Fruit fly (Drosophila melanogaster) whole organism, embryonic: ENCODE measurements around the gene ldbr.

Experiments
- CG10979 ChIP-seq: fragments of 200-800 bp; sonication (Bioruptor generic); optimal IDR thresholded peaks from 2 replicates; lab custom pipeline; 2018; ENCODE audit warnings: missing biosample characterization, mild to moderate bottlenecking, missing genetic modification characterization, moderate library complexity
- CG12659 ChIP-seq: fragments of 200-800 bp; sonication (Bioruptor generic); optimal IDR thresholded peaks from 3 replicates; lab custom pipeline; 2017; ENCODE audit warnings: mild to moderate bottlenecking, missing biosample characterization, missing genetic modification reagents, missing genetic modification characterization
- CG13624 ChIP-seq: fragments of 200-800 bp; sonication (Bioruptor generic); optimal IDR thresholded peaks from 2 replicates; lab custom pipeline; 2016; ENCODE audit warnings: missing biosample characterization, missing genetic modification characterization
- CG16779 ChIP-seq: fragments of 200-800 bp; sonication (Bioruptor generic); IDR thresholded peaks from 2 replicates; pipeline ENCODE4 v1.3.6; 2022; ENCODE audit warnings: missing biosample characterization, missing genetic modification characterization
- CG17802 ChIP-seq: fragments of 200-800 bp; sonication (Bioruptor generic); optimal IDR thresholded peaks from 2 replicates; lab custom pipeline; 2018; ENCODE audit warnings: missing biosample characterization, mild to moderate bottlenecking, missing genetic modification characterization, moderate library complexity
- CG18764 ChIP-seq: fragments of 200-800 bp; sonication (Bioruptor generic); optimal IDR thresholded peaks from 3 replicates; lab custom pipeline; 2016; ENCODE audit warnings: missing biosample characterization, missing genetic modification characterization
- CG2712 ChIP-seq: fragments of 200-800 bp; optimal IDR thresholded peaks from 3 replicates; lab custom pipeline; 2019; ENCODE audit warnings: missing biosample characterization, mild to moderate bottlenecking, missing genetic modification characterization, moderate library complexity
- CG31365 ChIP-seq: fragments of 200-800 bp; sonication (Bioruptor generic); optimal IDR thresholded peaks from 2 replicates; lab custom pipeline; 2018; ENCODE audit warnings: missing biosample characterization, mild to moderate bottlenecking, missing genetic modification characterization
- CG3407 ChIP-seq: fragments of 200-800 bp; sonication (Bioruptor generic); optimal IDR thresholded peaks from 2 replicates; lab custom pipeline; 2018; ENCODE audit warnings: missing biosample characterization, mild to moderate bottlenecking, missing genetic modification characterization
- CG5245 ChIP-seq: fragments of 200-800 bp; sonication (Bioruptor generic); optimal IDR thresholded peaks from 3 replicates; lab custom pipeline; 2016; ENCODE audit warnings: missing biosample characterization, missing genetic modification characterization
- CG8944 ChIP-seq: fragments of 200-800 bp; sonication (Bioruptor generic); optimal IDR thresholded peaks from 3 replicates; lab custom pipeline; 2016; ENCODE audit warnings: missing biosample characterization, missing genetic modification characterization
- CG9727 ChIP-seq: fragments of 200-800 bp; sonication (Bioruptor generic); optimal IDR thresholded peaks from 3 replicates; lab custom pipeline; 2017; ENCODE audit warnings: missing biosample characterization, mild to moderate bottlenecking, missing genetic modification characterization
- D ChIP-seq, 2 experiments: fragments of 200-800 bp in 1 of 2; fragments of >200 bp in 1 of 2; sonication (Bioruptor generic) in 1 of 2; optimal IDR thresholded peaks; 2 replicates in 1 of 2; 3 replicates in 1 of 2; lab custom pipeline; 2017; ENCODE audit warnings: mild to moderate bottlenecking in 1 of 2, missing biosample characterization in 1 of 2, missing genetic modification characterization in 1 of 2, missing genetic modification reagents in 1 of 2
- Dbx ChIP-seq: fragments of 200-800 bp; sonication (Bioruptor generic); IDR thresholded peaks from 3 replicates; pipeline ENCODE4 v1.3.6; 2022; ENCODE audit warnings: missing biosample characterization, missing genetic modification characterization
- Dek ChIP-seq: fragments of 200-800 bp; sonication (Bioruptor generic); optimal IDR thresholded peaks from 3 replicates; lab custom pipeline; 2019; ENCODE audit warnings: missing biosample characterization, mild to moderate bottlenecking, missing genetic modification characterization, moderate library complexity
- Dfd ChIP-seq, 2 experiments: fragments of >200 bp; optimal IDR thresholded peaks; 2 replicates each; lab custom pipeline; 2017; ENCODE audit warnings: missing biosample characterization in 2 of 2, missing genetic modification characterization in 2 of 2
- Jarid2 ChIP-seq: fragments of 200-800 bp; sonication (Bioruptor generic); optimal IDR thresholded peaks from 3 replicates; lab custom pipeline; 2017; ENCODE audit warnings: mild to moderate bottlenecking, missing biosample characterization, missing genetic modification reagents, missing genetic modification characterization
- Kr ChIP-seq: fragments of 200-800 bp; sonication (Bioruptor generic); optimal IDR thresholded peaks from 2 replicates; lab custom pipeline; 2017; ENCODE audit warnings: missing biosample characterization, mild to moderate bottlenecking, missing genetic modification characterization
- Med ChIP-seq: fragments of 200-800 bp; sonication (Bioruptor generic); peaks from one replicate; lab custom pipeline; 2016; ENCODE audit warnings: missing biosample characterization, missing genetic modification characterization, mild to moderate bottlenecking, inconsistent platforms, moderate library complexity
- Mrtf ChIP-seq: fragments of 200-800 bp; sonication (Bioruptor generic); IDR thresholded peaks from 3 replicates; pipeline ENCODE4 v1.3.6; 2022; ENCODE audit warnings: missing biosample characterization, missing genetic modification characterization
- Oli ChIP-seq: fragments of 200-800 bp; sonication (Bioruptor generic); optimal IDR thresholded peaks from 2 replicates; lab custom pipeline; 2018; ENCODE audit warnings: missing biosample characterization, mild to moderate bottlenecking, missing genetic modification characterization, moderate library complexity
- ara ChIP-seq: fragments of 200-800 bp; sonication (Bioruptor generic); IDR thresholded peaks from 2 replicates; pipeline ENCODE4 v1.3.6; 2022; ENCODE audit warnings: missing biosample characterization, missing genetic modification characterization
- ato ChIP-seq: fragments of 200-800 bp; sonication (Bioruptor generic); IDR thresholded peaks from 2 replicates; pipeline ENCODE4 v1.3.6; 2022; ENCODE audit warnings: missing biosample characterization, missing genetic modification characterization; ENCODE audit not compliant: partially characterized antibody
- bigmax ChIP-seq: fragments of 200-800 bp; sonication (Bioruptor generic); optimal IDR thresholded peaks from 2 replicates; lab custom pipeline; 2018; ENCODE audit warnings: missing biosample characterization, mild to moderate bottlenecking, missing genetic modification characterization
- bowl ChIP-seq: fragments of 200-800 bp; sonication (Bioruptor generic); IDR thresholded peaks from 2 replicates; pipeline ENCODE4 v1.3.6; 2022; ENCODE audit warnings: missing biosample characterization, missing genetic modification characterization
- dati ChIP-seq: fragments of 200-800 bp; sonication (Bioruptor generic); IDR thresholded peaks from 2 replicates; pipeline ENCODE4 v1.3.6; 2022; ENCODE audit warnings: missing biosample characterization, missing genetic modification characterization
- dmrt11E ChIP-seq: fragments of 200-800 bp; sonication (Bioruptor generic); optimal IDR thresholded peaks from 3 replicates; lab custom pipeline; 2018; ENCODE audit warnings: missing biosample characterization, mild to moderate bottlenecking, missing genetic modification characterization, moderate library complexity
- esg ChIP-seq: fragments of 200-800 bp; sonication (Bioruptor generic); conservative IDR thresholded peaks from 2 replicates; pipeline ENCODE4 v1.3.6; 2022; ENCODE audit warnings: missing biosample characterization, missing genetic modification characterization
- ewg ChIP-seq: fragments of 200-800 bp; sonication (Bioruptor generic); optimal IDR thresholded peaks from 3 replicates; lab custom pipeline; 2017; ENCODE audit warnings: mild to moderate bottlenecking, missing biosample characterization, missing genetic modification reagents, missing genetic modification characterization
- gro ChIP-seq: fragments of 200-800 bp; sonication (Bioruptor generic); optimal IDR thresholded peaks from 2 replicates; lab custom pipeline; 2016; ENCODE audit warnings: missing biosample characterization, missing genetic modification characterization
- gsb-n ChIP-seq: fragments of 200-800 bp; sonication (Bioruptor generic); optimal IDR thresholded peaks from 3 replicates; lab custom pipeline; 2018; ENCODE audit warnings: missing biosample characterization, mild to moderate bottlenecking, missing genetic modification characterization
- ind ChIP-seq: fragments of 200-800 bp; sonication (Bioruptor generic); optimal IDR thresholded peaks from 3 replicates; lab custom pipeline; 2016; ENCODE audit warnings: missing biosample characterization, missing genetic modification characterization
- inv ChIP-seq: fragments of 200-800 bp; sonication (Bioruptor generic); IDR thresholded peaks from 2 replicates; pipeline ENCODE4 v1.3.6; 2022; ENCODE audit warnings: missing biosample characterization, missing genetic modification characterization; ENCODE audit not compliant: partially characterized antibody
- lilli ChIP-seq: fragments of 200-800 bp; sonication (Bioruptor generic); optimal IDR thresholded peaks from 3 replicates; lab custom pipeline; 2016; ENCODE audit warnings: missing biosample characterization, missing genetic modification characterization
- maf-S ChIP-seq: fragments of 200-800 bp; sonication (Bioruptor generic); optimal IDR thresholded peaks from 2 replicates; lab custom pipeline; 2016; ENCODE audit warnings: missing biosample characterization, missing genetic modification characterization
- mirr ChIP-seq: fragments of 200-800 bp; sonication (Bioruptor generic); optimal IDR thresholded peaks from 3 replicates; lab custom pipeline; 2018; ENCODE audit warnings: missing biosample characterization, mild to moderate bottlenecking, missing genetic modification characterization
- nerfin-2 ChIP-seq: fragments of 200-800 bp; sonication (Bioruptor generic); IDR thresholded peaks from 2 replicates; pipeline ENCODE4 v1.3.6; 2022; ENCODE audit warnings: missing biosample characterization, missing genetic modification characterization; ENCODE audit not compliant: partially characterized antibody
- pb ChIP-seq: fragments of 200-800 bp; sonication (Bioruptor generic); optimal IDR thresholded peaks from 3 replicates; lab custom pipeline; 2016; ENCODE audit warnings: missing biosample characterization, missing genetic modification characterization
- psq ChIP-seq: fragments of 200-800 bp; sonication (Bioruptor generic); optimal IDR thresholded peaks from 2 replicates; lab custom pipeline; 2017; ENCODE audit warnings: missing biosample characterization, missing genetic modification characterization
- repo ChIP-seq: fragments of 200-800 bp; sonication (Bioruptor generic); optimal IDR thresholded peaks from 2 replicates; lab custom pipeline; 2016; ENCODE audit warnings: missing biosample characterization, missing genetic modification characterization
- salm ChIP-seq: fragments of 200-800 bp; sonication (Bioruptor generic); optimal IDR thresholded peaks from 2 replicates; lab custom pipeline; 2018; ENCODE audit warnings: missing biosample characterization, mild to moderate bottlenecking, missing genetic modification characterization
- sens-2 ChIP-seq: fragments of 200-800 bp; sonication (Bioruptor generic); IDR thresholded peaks from 2 replicates; pipeline ENCODE4 v1.3.6; 2022; ENCODE audit warnings: missing biosample characterization, missing genetic modification characterization
- so ChIP-seq: fragments of 200-800 bp; sonication (Bioruptor generic); IDR thresholded peaks from 3 replicates; pipeline ENCODE4 v1.3.6; 2022; ENCODE audit warnings: missing biosample characterization, missing genetic modification characterization
- stc ChIP-seq: fragments of 200-800 bp; sonication (Bioruptor generic); IDR thresholded peaks from 2 replicates; pipeline ENCODE4 v1.3.6; 2022; ENCODE audit warnings: missing biosample characterization, missing genetic modification characterization
- tup ChIP-seq: fragments of 200-800 bp; sonication (Bioruptor generic); optimal IDR thresholded peaks from 2 replicates; lab custom pipeline; 2016; ENCODE audit warnings: missing biosample characterization, mild to moderate bottlenecking, missing genetic modification characterization, moderate library complexity
- vfl ChIP-seq: fragments of 200-800 bp; sonication (Bioruptor generic); optimal IDR thresholded peaks from 2 replicates; lab custom pipeline; 2016; ENCODE audit warnings: missing biosample characterization, missing genetic modification characterization
- wek ChIP-seq: fragments of 200-800 bp; sonication (Bioruptor generic); optimal IDR thresholded peaks from 3 replicates; lab custom pipeline; 2018; ENCODE audit warnings: missing biosample characterization, mild to moderate bottlenecking, missing genetic modification characterization, moderate library complexity
- wor ChIP-seq: fragments of 200-800 bp; sonication (Bioruptor generic); IDR thresholded peaks from 2 replicates; pipeline ENCODE4 v1.3.6; 2022; ENCODE audit warnings: missing biosample characterization, missing genetic modification characterization
- z ChIP-seq: fragments of 200-800 bp; sonication (Bioruptor generic); IDR thresholded peaks from 3 replicates; pipeline ENCODE4 v1.3.6; 2022; ENCODE audit warnings: missing biosample characterization, missing genetic modification characterization
- zf30C ChIP-seq: fragments of 200-800 bp; sonication (Bioruptor generic); optimal IDR thresholded peaks from 3 replicates; lab custom pipeline; 2018; ENCODE audit warnings: missing biosample characterization, mild to moderate bottlenecking, missing genetic modification characterization

Gene ldbr

DNA sequence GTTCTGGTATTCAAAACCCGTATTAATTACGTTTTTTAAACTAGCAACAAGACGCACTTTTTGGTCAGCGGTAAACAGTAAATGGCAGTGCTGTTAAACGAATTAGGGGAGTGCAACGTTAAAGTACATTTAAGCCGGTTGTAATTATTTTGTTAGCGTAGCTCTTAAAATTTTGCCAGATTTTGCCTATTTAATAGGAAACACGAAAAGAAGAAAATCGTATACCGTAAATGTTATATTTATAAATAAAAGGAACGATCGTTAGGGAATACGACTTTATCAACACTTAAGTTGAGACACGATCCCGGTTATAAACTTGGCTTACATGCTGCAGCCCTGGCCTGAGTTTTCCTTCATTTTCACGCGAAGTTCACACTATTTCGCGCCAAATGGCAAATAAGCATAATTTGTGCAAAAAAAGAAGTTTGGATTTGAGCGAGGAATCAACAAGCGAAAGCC is 15.8 kb downstream of the ldbr start, which contains the start of the genes Setx and mus301 (continued):
- peak; percentile 94 for TF ChIP-seq CG12659 (GFP tag; lab: Kevin White, UChicago)
- peak; percentile 70 for TF ChIP-seq tup (GFP tag; lab: Kevin White, UChicago)
- peak; percentile 82 for TF ChIP-seq CG2712
- TF ChIP-seq wor: no peak
- no peak for TF ChIP-seq Jarid2 (GFP tag; lab: Kevin White, UChicago)
- TF ChIP-seq bigmax (GFP tag; lab: Kevin White, UChicago): no peak
- TF ChIP-seq ind (GFP tag; lab: Kevin White, UChicago): peak; percentile 81
- no peak for TF ChIP-seq ato
- peak; percentile 82 for TF ChIP-seq CG8944
- no peak for TF ChIP-seq D (optimal IDR thresholded peaks at IDR 0.05; lab: Kevin White, UChicago)
- TF ChIP-seq D (GFP tag; optimal IDR thresholded peaks at IDR 0.05; lab: Kevin White, UChicago): no peak
- peak; percentile 66 for TF ChIP-seq ewg
- TF ChIP-seq CG17802 (tag; lab: Kevin White, UChicago): peak; percentile 35
- peak; percentile 43; the same call in 1 of the 3 replicates for TF ChIP-seq Mrtf (GFP tag; lab: Robert Waterston, UW)
- TF ChIP-seq lilli: peak; percentile 92
- TF ChIP-seq ara: peak; percentile 59; the same call in 1 of the 2 replicates
- TF ChIP-seq CG31365 (tag; lab: Kevin White, UChicago): no peak
- peak; percentile 82 for TF ChIP-seq CG9727 (GFP tag; lab: Kevin White, UChicago)
- TF ChIP-seq stc (GFP tag; lab: Robert Waterston, UW): no peak
- TF ChIP-seq CG3407 (GFP tag; lab: Kevin White, UChicago): peak; percentile 59
- TF ChIP-seq psq (GFP tag; lab: Kevin White, UChicago): peak; percentile 42
- no peak; the same call in 2 of the 3 replicates for TF ChIP-seq so (GFP tag; lab: Robert Waterston, UW)
- no peak for TF ChIP-seq Dfd (GFP tag; optimal IDR thresholded peaks at IDR 0.05; lab: Kevin White, UChicago)
- TF ChIP-seq maf-S: peak; percentile 79
- no peak for TF ChIP-seq nerfin-2 (GFP tag; lab: Robert Waterston, UW)
- TF ChIP-seq pb (GFP tag; lab: Kevin White, UChicago): peak; percentile 40
- no peak for TF ChIP-seq CG16779 (GFP tag; lab: Robert Waterston, UW)
- peak; percentile 90 for TF ChIP-seq vfl (GFP tag; lab: Kevin White, UChicago)
- TF ChIP-seq CG10979 (tag; lab: Kevin White, UChicago): peak; percentile 69
- TF ChIP-seq esg (GFP tag; lab: Robert Waterston, UW): peak; percentile 59
- TF ChIP-seq zf30C (GFP tag; lab: Kevin White, UChicago): no peak
- TF ChIP-seq z (GFP tag; lab: Robert Waterston, UW): no peak
- peak; percentile 58 for TF ChIP-seq repo (GFP tag; lab: Kevin White, UChicago)
- TF ChIP-seq gsb-n: no peak
- TF ChIP-seq Kr (GFP tag; lab: Kevin White, UChicago): no peak
- peak; percentile 75 for TF ChIP-seq Dek (tag; lab: Kevin White, UChicago)
- no peak; the same call in 1 of the 2 replicates for TF ChIP-seq sens-2 (GFP tag; lab: Robert Waterston, UW)
- peak; percentile 97 for TF ChIP-seq Med (GFP tag; lab: Kevin White, UChicago)
- TF ChIP-seq dmrt11E (tag; lab: Kevin White, UChicago): peak; percentile 63
- no peak for TF ChIP-seq dati (GFP tag; lab: Robert Waterston, UW)
- peak; percentile 55 for TF ChIP-seq Oli
- TF ChIP-seq inv (GFP tag; lab: Robert Waterston, UW): no peak; the same call in 1 of the 2 replicates
- TF ChIP-seq Dbx (GFP tag; lab: Robert Waterston, UW): peak; percentile 88
- no peak for TF ChIP-seq mirr (GFP tag; lab: Kevin White, UChicago)
- peak; percentile 91 for TF ChIP-seq CG13624 (GFP tag; lab: Kevin White, UChicago)
- no peak for TF ChIP-seq wek (GFP tag; lab: Kevin White, UChicago)
- peak; percentile 79 for TF ChIP-seq CG18764 (GFP tag; lab: Kevin White, UChicago)
- TF ChIP-seq CG5245 (GFP tag; lab: Kevin White, UChicago): peak; percentile 67
- no peak for TF ChIP-seq bowl (GFP tag; lab: Robert Waterston, UW)
- TF ChIP-seq gro (GFP tag; lab: Kevin White, UChicago): peak; percentile 84
- TF ChIP-seq salm (tag; lab: Kevin White, UChicago): no peak
